Fruit fly (Drosophila melanogaster): ENCODE measurements around the gene CG10512.

The CG10512 gene

DNA sequence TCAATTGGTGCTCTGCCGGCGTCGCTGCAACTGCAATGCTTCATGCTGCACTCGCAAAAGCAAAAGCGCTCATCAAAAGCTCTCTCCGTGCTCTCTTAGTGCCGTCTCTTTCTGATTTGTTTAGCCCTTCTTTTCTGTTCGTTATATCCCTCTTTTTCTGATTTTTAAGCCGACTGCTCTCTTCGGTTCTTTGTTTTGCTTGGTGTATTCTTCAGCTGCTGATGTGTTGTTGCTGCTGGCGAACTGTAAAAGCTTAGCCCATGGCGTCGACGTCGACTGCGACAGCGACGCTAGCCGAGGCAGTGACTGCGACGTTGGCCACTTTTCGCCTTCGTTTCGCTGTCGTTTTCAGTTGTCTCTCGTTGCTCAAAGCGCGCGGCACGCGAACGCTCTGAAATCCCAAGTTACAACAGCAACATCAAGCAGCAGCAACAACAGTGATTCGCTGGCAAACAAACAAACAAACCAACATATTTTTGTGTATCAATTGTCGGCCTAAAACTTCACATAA, 37.3 kb downstream of the CG10512 start (continued):
- TF ChIP-seq CG11902 (GFP tag; optimal IDR thresholded peaks at IDR 0.05) = no peak
- peak; percentile 22 for TF ChIP-seq dsx (GFP tag; optimal IDR thresholded peaks at IDR 0.05; ENCODE audit: poor library complexity, severe bottlenecking)
- TF ChIP-seq CG8632 (GFP tag; optimal IDR thresholded peaks at IDR 0.05) = no peak
- TF ChIP-seq lz (GFP tag; optimal IDR thresholded peaks at IDR 0.05) = peak; percentile 25
- TF ChIP-seq CG3919 (GFP tag; optimal IDR thresholded peaks at IDR 0.05) = peak; percentile 47
- peak; percentile 56; the same call in 1 of the 3 replicates for TF ChIP-seq CG6163 (GFP tag; IDR thresholded peaks at IDR 0.05)
- TF ChIP-seq CG31627 (GFP tag; optimal IDR thresholded peaks at IDR 0.05) = no peak
- TF ChIP-seq Gug (GFP tag; IDR thresholded peaks at IDR 0.05) = 0 out of 2 replicates have a peak, but pooled peaks have one; percentile 11
- TF ChIP-seq OdsH (GFP tag; optimal IDR thresholded peaks at IDR 0.05) = no peak
- TF ChIP-seq Eip78C (GFP tag) = peak; percentile 89
- TF ChIP-seq dac (GFP tag; optimal IDR thresholded peaks at IDR 0.05) = no peak
- peak; percentile 29 to 55 for TF ChIP-seq ss (GFP tag; optimal IDR thresholded peaks at IDR 0.05)
- peak; percentile 58 for TF ChIP-seq Sox14 (GFP tag; optimal IDR thresholded peaks at IDR 0.05)

DNA sequence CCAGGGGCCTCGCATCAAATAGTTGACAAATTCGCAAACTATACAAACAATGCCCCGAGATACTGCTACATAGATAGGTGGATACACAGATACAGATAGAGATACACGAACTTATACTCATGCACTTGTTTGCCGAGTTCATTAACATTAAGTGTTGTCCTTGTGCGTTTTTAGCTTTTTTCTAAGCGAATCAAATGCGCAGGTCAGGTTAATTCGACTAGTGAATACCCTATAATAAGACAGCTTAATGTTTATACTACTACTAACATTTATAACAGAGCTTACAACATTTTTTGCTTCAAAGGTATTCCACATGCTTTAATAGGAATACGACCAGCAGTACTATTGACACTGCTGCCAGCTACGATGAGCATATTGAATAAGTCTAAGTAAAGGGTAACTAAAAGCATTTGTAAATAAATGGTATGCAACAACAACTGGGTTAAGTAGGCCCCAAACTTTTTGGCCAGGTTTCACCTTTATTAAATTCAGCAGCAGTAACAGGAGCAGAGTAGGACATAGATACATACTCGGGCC, 38.8 kb downstream of the CG10512 start:
- TF ChIP-seq CG11902 (GFP tag; optimal IDR thresholded peaks at IDR 0.05) (no peak), fd59A (GFP tag; optimal IDR thresholded peaks at IDR 0.05) (no peak), Gug (GFP tag; IDR thresholded peaks at IDR 0.05) (no peak), fkh (GFP tag; optimal IDR thresholded peaks at IDR 0.05) (peak; percentile 52), Hr38 (GFP tag; optimal IDR thresholded peaks at IDR 0.05) (no peak), Sox14 (GFP tag; optimal IDR thresholded peaks at IDR 0.05) (no peak), Sox102F (GFP tag; optimal IDR thresholded peaks at IDR 0.05) (no peak), topi (GFP tag; optimal IDR thresholded peaks at IDR 0.05) (no peak), CG6808 (GFP tag; optimal IDR thresholded peaks at IDR 0.05) (no peak), CG3032 (tag; optimal IDR thresholded peaks at IDR 0.05) (no peak), Hr39 (GFP tag; optimal IDR thresholded peaks at IDR 0.05) (no peak), CG3919 (GFP tag; optimal IDR thresholded peaks at IDR 0.05) (no peak), Smox (GFP tag; optimal IDR thresholded peaks at IDR 0.05) (no peak), Eip78C (GFP tag) (peak; percentile 64), pdm3 (GFP tag; optimal IDR thresholded peaks at IDR 0.05) (no peak), CG31627 (GFP tag; optimal IDR thresholded peaks at IDR 0.05) (no peak), salr (GFP tag; optimal IDR thresholded peaks at IDR 0.05) (no peak), CG11762 (GFP tag; optimal IDR thresholded peaks at IDR 0.05; ENCODE audit: insufficient read depth) (no peak), CG16779 (tag; optimal IDR thresholded peaks at IDR 0.05) (no peak), dac (GFP tag; optimal IDR thresholded peaks at IDR 0.05) (no peak), Blimp-1 (GFP tag; optimal IDR thresholded peaks at IDR 0.05) (no peak), vri (GFP tag; optimal IDR thresholded peaks at IDR 0.05) (no peak), CG34406 (GFP tag; optimal IDR thresholded peaks at IDR 0.05) (no peak), CG7368 (GFP tag; optimal IDR thresholded peaks at IDR 0.05) (no peak), Sox15 (GFP tag; optimal IDR thresholded peaks at IDR 0.05) (no peak), CG15336 (GFP tag; IDR thresholded peaks at IDR 0.05) (0 out of 2 replicates have a peak, but pooled peaks have one; percentile 36), CG6854 (GFP tag; optimal IDR thresholded peaks at IDR 0.05) (no peak), CG4318 (GFP tag; optimal IDR thresholded peaks at IDR 0.05) (no peak), cyc (GFP tag; optimal IDR thresholded peaks at IDR 0.05) (no peak), CG6276 (GFP tag; optimal IDR thresholded peaks at IDR 0.05) (no peak), svp (GFP tag) (peak; percentile 66), Lpt (GFP tag; optimal IDR thresholded peaks at IDR 0.05) (no peak), CG8319 (GFP tag; optimal IDR thresholded peaks at IDR 0.05) (no peak), acj6 (GFP tag; optimal IDR thresholded peaks at IDR 0.05) (no peak), Met (GFP tag; optimal IDR thresholded peaks at IDR 0.05) (no peak), Ets21C (GFP tag; optimal IDR thresholded peaks at IDR 0.05) (no peak), dsx (GFP tag; optimal IDR thresholded peaks at IDR 0.05; ENCODE audit: poor library complexity, severe bottlenecking) (no peak), lz (GFP tag; optimal IDR thresholded peaks at IDR 0.05) (no peak), CG9139 (GFP tag; optimal IDR thresholded peaks at IDR 0.05) (no peak), CG1621 (tag; optimal IDR thresholded peaks at IDR 0.05) (no peak), net (GFP tag; optimal IDR thresholded peaks at IDR 0.05) (no peak), CG10669 (GFP tag; optimal IDR thresholded peaks at IDR 0.05) (no peak), CG8119 (GFP tag; IDR thresholded peaks at IDR 0.05) (no peak), Eip75B (GFP tag; optimal IDR thresholded peaks at IDR 0.05) (no peak), CG8632 (GFP tag; optimal IDR thresholded peaks at IDR 0.05) (no peak)
